Fruit fly (Drosophila melanogaster): ENCODE data around the gene CG14684.

DNA sequence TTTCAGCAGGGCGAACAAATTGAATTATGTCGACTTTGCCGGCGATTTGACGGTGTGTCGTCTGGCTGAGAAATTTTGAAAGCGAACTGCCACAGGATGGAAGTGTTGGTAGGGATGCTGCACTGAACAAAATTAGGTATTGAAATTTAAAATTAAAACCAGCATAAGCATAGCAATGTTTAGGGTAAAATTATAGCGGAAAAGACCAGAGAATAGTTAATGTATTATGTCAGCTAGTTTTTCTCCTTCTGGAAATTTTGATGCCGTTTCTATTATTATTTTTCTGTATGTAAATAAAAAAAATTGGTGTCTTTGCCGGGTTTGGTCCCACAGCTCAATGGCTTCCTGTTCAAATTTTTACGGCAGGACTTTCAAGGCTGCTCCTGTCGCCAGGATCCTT lies 19.9 kb downstream of the CG14684 start:
- no peak for TF ChIP-seq CG10348 (GFP tag; IDR thresholded peaks at IDR 0.05)
- TF ChIP-seq CG13204 (GFP tag; optimal IDR thresholded peaks at IDR 0.05): no peak
- no peak for TF ChIP-seq EcR (GFP tag; optimal IDR thresholded peaks at IDR 0.05)
- no peak for TF ChIP-seq CG8301 (tag; optimal IDR thresholded peaks at IDR 0.05)
- TF ChIP-seq CG15710 (tag; optimal IDR thresholded peaks at IDR 0.05): no peak
- TF ChIP-seq gl (tag; optimal IDR thresholded peaks at IDR 0.05): no peak
- TF ChIP-seq CG8159 (tag; optimal IDR thresholded peaks at IDR 0.05): no peak
